Worm (Caenorhabditis elegans) whole organism, mixed stage, embryonic: ENCODE results near the gene Y51A2A.4.

Source experiments
- M03D4.4 ChIP-seq: sonication (generic microtip); optimal IDR thresholded peaks from 2 replicates; lab custom pipeline; 2017; ENCODE audit warnings: mild to moderate bottlenecking, missing genetic modification characterization, missing compliant biosample characterization
- ceh-39 ChIP-seq: fragments of 150-350 bp; optimal IDR thresholded peaks from 2 replicates; lab custom pipeline; 2014; ENCODE audit warnings: missing biosample characterization, missing genetic modification characterization
- ces-1 ChIP-seq: fragments of 150-350 bp; optimal IDR thresholded peaks from 2 replicates; lab custom pipeline; 2014; ENCODE audit warnings: missing biosample characterization, missing genetic modification reagents, missing genetic modification characterization
- elt-1 ChIP-seq: sonication (generic microtip); optimal IDR thresholded peaks from 2 replicates; lab custom pipeline; 2017; ENCODE audit warnings: missing genetic modification characterization, mild to moderate bottlenecking, missing compliant biosample characterization, antibody characterized with exemption, moderate library complexity, borderline replicate concordance; ENCODE audit not compliant: insufficient read depth
- nhr-12 ChIP-seq: fragments of 150-350 bp; optimal IDR thresholded peaks from 2 replicates; lab custom pipeline; 2014; ENCODE audit warnings: missing biosample characterization, missing genetic modification characterization
- nhr-237 ChIP-seq: fragments of 150-350 bp; optimal IDR thresholded peaks from 2 replicates; lab custom pipeline; 2014; ENCODE audit warnings: missing biosample characterization, missing genetic modification characterization
- nhr-28 ChIP-seq: fragments of 150-350 bp; optimal IDR thresholded peaks from 2 replicates; lab custom pipeline; 2014; ENCODE audit warnings: missing biosample characterization, missing genetic modification characterization
- pha-4 ChIP-seq: fragments of 150-350 bp; optimal IDR thresholded peaks from 2 replicates; lab custom pipeline; 2018; ENCODE audit warnings: missing biosample characterization, missing genetic modification reagents, missing genetic modification characterization
- snpc-4 ChIP-seq: fragments of 150-350 bp; optimal IDR thresholded peaks from 2 replicates; lab custom pipeline; 2014; ENCODE audit warnings: missing biosample characterization, missing genetic modification characterization
- tbx-8 ChIP-seq: fragments of 200-800 bp; sonication (Bioruptor generic); optimal IDR thresholded peaks from 2 replicates; lab custom pipeline; 2018; ENCODE audit warnings: mild to moderate bottlenecking, missing genetic modification characterization, moderate library complexity, missing compliant biosample characterization
- unc-39 ChIP-seq: fragments of 150-350 bp; optimal IDR thresholded peaks from 2 replicates; lab custom pipeline; 2014; ENCODE audit warnings: missing biosample characterization, missing genetic modification characterization
- unc-62 ChIP-seq: fragments of 150-350 bp; optimal IDR thresholded peaks from 2 replicates; lab custom pipeline; 2014; ENCODE audit warnings: missing biosample characterization, missing genetic modification reagents, missing genetic modification characterization

DNA sequence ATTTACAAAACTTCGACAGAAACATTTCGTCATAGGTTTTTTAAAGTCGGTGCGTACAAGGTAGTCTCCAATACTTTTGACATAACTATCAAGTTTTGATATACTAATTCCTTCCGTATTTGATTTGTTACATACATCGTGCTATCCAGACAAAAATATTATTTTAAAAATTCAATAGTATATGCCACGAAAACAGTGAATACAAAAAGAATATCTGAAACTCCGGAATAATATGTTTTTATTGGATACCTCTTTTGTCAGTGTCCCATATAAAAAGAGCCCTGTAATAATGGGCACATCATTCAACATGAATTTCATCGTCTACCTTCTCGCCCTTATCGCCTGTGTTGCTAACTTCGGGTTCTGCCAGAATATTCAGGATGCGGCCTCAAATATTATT is 1.6 kb downstream of the Y51A2A.4 start, which contains the start of gene Y51A2A.12:
- TF ChIP-seq elt-1 (tag; lab: Kevin White, UChicago) (no peak), unc-62 (GFP tag; lab: Kevin White, UChicago) (no peak), ces-1 (GFP tag; lab: Kevin White, UChicago) (no peak), M03D4.4 (no peak), nhr-28 (tag; lab: Kevin White, UChicago) (no peak), nhr-237 (tag; lab: Kevin White, UChicago) (no peak), tbx-8 (GFP tag; lab: Kevin White, UChicago) (no peak), nhr-12 (tag; lab: Kevin White, UChicago) (no peak), pha-4 (tag; lab: Kevin White, UChicago) (no peak), ceh-39 (tag; lab: Kevin White, UChicago) (no peak), unc-39 (tag; lab: Kevin White, UChicago) (no peak), snpc-4 (tag; lab: Kevin White, UChicago) (no peak)
